Fruit fly (Drosophila melanogaster): ENCODE data around the gene CG42238.

Gene CG42238

dm6 chr2L:21053623-21054022 lies 1.7 kb upstream of the CG42238 start (continued):
- TF ChIP-seq lab (GFP tag; optimal IDR thresholded peaks at IDR 0.05) (peak; percentile 38), CG7928 (GFP tag; optimal IDR thresholded peaks at IDR 0.05) (no peak), CG13894 (tag; optimal IDR thresholded peaks at IDR 0.05) (no peak), CG9215 (GFP tag; IDR thresholded peaks at IDR 0.05) (no peak), CG31224 (GFP tag; IDR thresholded peaks at IDR 0.05) (no peak), CG10543 (GFP tag; optimal IDR thresholded peaks at IDR 0.05) (peak; percentile 30), CG15269 (tag; optimal IDR thresholded peaks at IDR 0.05) (no peak), CG16815 (GFP tag; optimal IDR thresholded peaks at IDR 0.05) (no peak), lola (GFP tag; optimal IDR thresholded peaks at IDR 0.05) (no peak), sens-2 (GFP tag; IDR thresholded peaks at IDR 0.05) (no peak), fd64A (GFP tag; optimal IDR thresholded peaks at IDR 0.05) (no peak), sens (GFP tag) (peak; percentile 75), insv (GFP tag; optimal IDR thresholded peaks at IDR 0.05) (no peak), CG14441 (GFP tag; IDR thresholded peaks at IDR 0.05) (no peak), B-H1 (GFP tag; IDR thresholded peaks at IDR 0.05) (no peak), CG12236 (GFP tag; optimal IDR thresholded peaks at IDR 0.05) (no peak), en (GFP tag; optimal IDR thresholded peaks at IDR 0.05) (no peak), br (optimal IDR thresholded peaks at IDR 0.05) (no peak), her (GFP tag; optimal IDR thresholded peaks at IDR 0.05) (no peak), Trl (optimal IDR thresholded peaks at IDR 0.05) (no peak), Trl (GFP tag; optimal IDR thresholded peaks at IDR 0.05) (no peak), crol (GFP tag; IDR thresholded peaks at IDR 0.05) (peak; percentile 43; the same call in 1 of the 2 replicates), Bgb (GFP tag; IDR thresholded peaks at IDR 0.05; ENCODE audit: partially characterized antibody) (no peak), CG13624 (GFP tag; optimal IDR thresholded peaks at IDR 0.05) (no peak), ap (GFP tag; IDR thresholded peaks at IDR 0.05) (no peak), sna (GFP tag; IDR thresholded peaks at IDR 0.05; ENCODE audit: partially characterized antibody) (no peak), ham (GFP tag; IDR thresholded peaks at IDR 0.05) (no peak), Nf-YA (GFP tag; IDR thresholded peaks at IDR 0.05) (no peak), CG1603 (tag; optimal IDR thresholded peaks at IDR 0.05) (no peak), CG13123 (GFP tag; optimal IDR thresholded peaks at IDR 0.05) (no peak), CG1792 (GFP tag; optimal IDR thresholded peaks at IDR 0.05) (no peak), sug (tag; optimal IDR thresholded peaks at IDR 0.05) (peak; percentile 71), pita (GFP tag; optimal IDR thresholded peaks at IDR 0.05) (no peak), grn (GFP tag; optimal IDR thresholded peaks at IDR 0.05) (peak; percentile 33), CG17359 (tag; optimal IDR thresholded peaks at IDR 0.05) (no peak), Dfd (GFP tag; optimal IDR thresholded peaks at IDR 0.05) (no peak), CG12769 (tag; optimal IDR thresholded peaks at IDR 0.05) (no peak), HLH3B (GFP tag; IDR thresholded peaks at IDR 0.05) (no peak), lov (optimal IDR thresholded peaks at IDR 0.05) (no peak), lov (GFP tag; IDR thresholded peaks at IDR 0.05) (no peak), CG32772 (GFP tag; IDR thresholded peaks at IDR 0.05) (no peak), CrebB (tag; optimal IDR thresholded peaks at IDR 0.05) (no peak), Vsx1 (GFP tag; optimal IDR thresholded peaks at IDR 0.05) (no peak), ase (GFP tag; IDR thresholded peaks at IDR 0.05) (no peak), Gug (GFP tag; IDR thresholded peaks at IDR 0.05) (no peak), fru (optimal IDR thresholded peaks at IDR 0.05) (no peak), CG8765 (GFP tag; IDR thresholded peaks at IDR 0.05) (no peak), Atf-2 (GFP tag; optimal IDR thresholded peaks at IDR 0.05) (no peak), Bteb2 (GFP tag; optimal IDR thresholded peaks at IDR 0.05) (no peak), psq (GFP tag; optimal IDR thresholded peaks at IDR 0.05) (no peak), CG15011 (GFP tag; optimal IDR thresholded peaks at IDR 0.05) (no peak), Max (GFP tag; optimal IDR thresholded peaks at IDR 0.05) (no peak), CG9727 (GFP tag; optimal IDR thresholded peaks at IDR 0.05) (no peak), Jarid2 (GFP tag; optimal IDR thresholded peaks at IDR 0.05) (no peak)
